Fruit fly (Drosophila melanogaster) whole organism, embryonic: Measurements from ENCODE around the gene CG32206.

Source experiments
- Adf1 ChIP-seq: fragments of 200-800 bp; sonication (Bioruptor generic); IDR thresholded peaks from 2 replicates; pipeline ENCODE4 v1.3.6; 2022; ENCODE audit warnings: missing biosample characterization, missing genetic modification characterization
- Atf-2 ChIP-seq: fragments of 200-800 bp; sonication (Bioruptor generic); optimal IDR thresholded peaks from 2 replicates; lab custom pipeline; 2016; ENCODE audit warnings: missing biosample characterization, missing genetic modification characterization
- Bdp1 ChIP-seq: fragments of 200-800 bp; sonication (Bioruptor generic); optimal IDR thresholded peaks from 3 replicates; lab custom pipeline; 2016; ENCODE audit warnings: missing biosample characterization, missing genetic modification characterization
- Blimp-1 ChIP-seq: fragments of 200-800 bp; sonication (Bioruptor generic); optimal IDR thresholded peaks from 3 replicates; lab custom pipeline; 2018; ENCODE audit warnings: missing biosample characterization, missing genetic modification characterization, mild to moderate bottlenecking, moderate library complexity, missing genetic modification reagents
- CG10543 ChIP-seq: fragments of 200-800 bp; sonication (Bioruptor generic); optimal IDR thresholded peaks from 3 replicates; lab custom pipeline; 2017; ENCODE audit warnings: missing biosample characterization, mild to moderate bottlenecking, missing genetic modification characterization, moderate library complexity
- CG13894 ChIP-seq: fragments of 200-800 bp; sonication (Bioruptor generic); optimal IDR thresholded peaks from 3 replicates; lab custom pipeline; 2018; ENCODE audit warnings: missing biosample characterization, mild to moderate bottlenecking, missing genetic modification characterization, moderate library complexity
- CG17186 ChIP-seq: fragments of 200-800 bp; sonication (Bioruptor generic); optimal IDR thresholded peaks from 3 replicates; lab custom pipeline; 2017; ENCODE audit warnings: missing biosample characterization, missing genetic modification reagents, missing genetic modification characterization
- CG2199 ChIP-seq: fragments of 200-800 bp; sonication (Bioruptor generic); IDR thresholded peaks from 3 replicates; pipeline ENCODE4 v1.3.6; 2022; ENCODE audit warnings: missing biosample characterization, missing genetic modification characterization
- CG30020 ChIP-seq: fragments of 200-800 bp; optimal IDR thresholded peaks from 2 replicates; lab custom pipeline; 2019; ENCODE audit warnings: missing biosample characterization, mild to moderate bottlenecking, missing genetic modification characterization, moderate library complexity
- CG31365 ChIP-seq: fragments of 200-800 bp; sonication (Bioruptor generic); optimal IDR thresholded peaks from 2 replicates; lab custom pipeline; 2018; ENCODE audit warnings: missing biosample characterization, mild to moderate bottlenecking, missing genetic modification characterization
- CG32532 ChIP-seq: fragments of 200-800 bp; sonication (Bioruptor generic); IDR thresholded peaks from 2 replicates; pipeline ENCODE4 v1.3.6; 2022; ENCODE audit warnings: missing biosample characterization, missing genetic modification characterization
- CG34224 ChIP-seq: fragments of 200-800 bp; sonication (Bioruptor generic); IDR thresholded peaks from 3 replicates; pipeline ENCODE4 v1.3.6; 2022; ENCODE audit warnings: missing biosample characterization, missing genetic modification characterization; ENCODE audit not compliant: partially characterized antibody
- CG34422 ChIP-seq: fragments of 200-800 bp; sonication (Bioruptor generic); IDR thresholded peaks from 3 replicates; pipeline ENCODE4 v1.3.6; 2022; ENCODE audit warnings: missing biosample characterization, missing genetic modification characterization
- CG4360 ChIP-seq: fragments of 200-800 bp; sonication (Bioruptor generic); IDR thresholded peaks from 2 replicates; pipeline ENCODE4 v1.3.6; 2022; ENCODE audit warnings: missing biosample characterization, missing genetic modification characterization
- CG8765 ChIP-seq: fragments of 200-800 bp; sonication (Bioruptor generic); IDR thresholded peaks from 2 replicates; pipeline ENCODE4 v1.3.6; 2022; ENCODE audit warnings: missing biosample characterization, missing genetic modification characterization
- Deaf1 ChIP-seq: fragments of 200-800 bp; optimal IDR thresholded peaks from 3 replicates; lab custom pipeline; 2019; ENCODE audit warnings: missing biosample characterization, mild to moderate bottlenecking, missing genetic modification characterization, moderate library complexity
- Dll ChIP-seq: fragments of 200-800 bp; sonication (Bioruptor generic); IDR thresholded peaks from 4 replicates; pipeline ENCODE4 v1.3.6; 2022; ENCODE audit warnings: missing biosample characterization, missing genetic modification characterization; ENCODE audit not compliant: partially characterized antibody
- Dp ChIP-seq: fragments of 200-800 bp; sonication (Bioruptor generic); optimal IDR thresholded peaks from 2 replicates; lab custom pipeline; 2018; ENCODE audit warnings: missing biosample characterization, mild to moderate bottlenecking, missing genetic modification characterization, moderate library complexity
- Dref ChIP-seq: fragments of 200-800 bp; sonication (Bioruptor generic); IDR thresholded peaks from 2 replicates; pipeline ENCODE4 v1.3.6; 2022; ENCODE audit warnings: missing biosample characterization, missing genetic modification characterization
- Drgx ChIP-seq: fragments of 200-800 bp; sonication (Bioruptor generic); IDR thresholded peaks from 2 replicates; pipeline ENCODE4 v1.3.6; 2022; ENCODE audit warnings: missing biosample characterization, missing genetic modification characterization
- HLH4C ChIP-seq: fragments of 200-800 bp; sonication (Bioruptor generic); IDR thresholded peaks from 3 replicates; pipeline ENCODE4 v1.3.6; 2022; ENCODE audit warnings: missing biosample characterization, missing genetic modification characterization; ENCODE audit not compliant: partially characterized antibody
- Hmr ChIP-seq: fragments of 200-800 bp; sonication (Bioruptor generic); optimal IDR thresholded peaks from 3 replicates; lab custom pipeline; 2017; ENCODE audit warnings: mild to moderate bottlenecking, missing biosample characterization, missing genetic modification reagents, missing genetic modification characterization
- Jarid2 ChIP-seq: fragments of 200-800 bp; sonication (Bioruptor generic); optimal IDR thresholded peaks from 3 replicates; lab custom pipeline; 2017; ENCODE audit warnings: mild to moderate bottlenecking, missing biosample characterization, missing genetic modification reagents, missing genetic modification characterization
- MESR4 ChIP-seq: fragments of 200-800 bp; sonication (Bioruptor generic); optimal IDR thresholded peaks from 2 replicates; lab custom pipeline; 2018; ENCODE audit warnings: missing biosample characterization, mild to moderate bottlenecking, missing genetic modification characterization, moderate library complexity
- Nf-YA ChIP-seq: fragments of 200-800 bp; sonication (Bioruptor generic); IDR thresholded peaks from 2 replicates; pipeline ENCODE4 v1.3.6; 2022; ENCODE audit warnings: missing biosample characterization, missing genetic modification characterization
- Trl ChIP-seq, 3 experiments: fragments of >200 bp in 2 of 3; fragments of 200-800 bp in 1 of 3; sonication (Bioruptor generic) in 1 of 3; optimal IDR thresholded peaks; 2 replicates in 1 of 3; 3 replicates in 2 of 3; lab custom pipeline; 2016 to 2017; ENCODE audit warnings: missing biosample characterization in 1 of 3, missing genetic modification characterization in 1 of 3
- chinmo ChIP-seq: fragments of 200-800 bp; sonication (Bioruptor generic); IDR thresholded peaks from 4 replicates; pipeline ENCODE4 v1.3.6; 2022; ENCODE audit warnings: missing biosample characterization, missing genetic modification characterization; ENCODE audit not compliant: partially characterized antibody
- crol ChIP-seq: fragments of 200-800 bp; sonication (Bioruptor generic); IDR thresholded peaks from 2 replicates; pipeline ENCODE4 v1.3.6; 2022; ENCODE audit warnings: missing biosample characterization, missing genetic modification characterization
- crp ChIP-seq, 2 experiments: fragments of 200-800 bp; sonication (Bioruptor generic); optimal IDR thresholded peaks; 2 replicates in 1 of 2; 3 replicates in 1 of 2; lab custom pipeline; 2017; ENCODE audit warnings: missing biosample characterization in 2 of 2, missing genetic modification characterization in 2 of 2, mild to moderate bottlenecking in 1 of 2, moderate library complexity in 1 of 2
- fd102C ChIP-seq: fragments of 200-800 bp; sonication (Bioruptor generic); optimal IDR thresholded peaks from 2 replicates; lab custom pipeline; 2018; ENCODE audit warnings: missing biosample characterization, mild to moderate bottlenecking, missing genetic modification characterization, moderate library complexity
- gce ChIP-seq: fragments of 200-800 bp; sonication (Bioruptor generic); IDR thresholded peaks from 3 replicates; pipeline ENCODE4 v1.3.6; 2022; ENCODE audit warnings: missing biosample characterization, missing genetic modification characterization
- gsb-n ChIP-seq: fragments of 200-800 bp; sonication (Bioruptor generic); optimal IDR thresholded peaks from 3 replicates; lab custom pipeline; 2018; ENCODE audit warnings: missing biosample characterization, mild to moderate bottlenecking, missing genetic modification characterization
- hbn ChIP-seq: fragments of 200-800 bp; sonication (Bioruptor generic); IDR thresholded peaks from 2 replicates; pipeline ENCODE4 v1.3.6; 2022; ENCODE audit warnings: missing biosample characterization, missing genetic modification characterization; ENCODE audit not compliant: partially characterized antibody
- hkb ChIP-seq, 2 experiments: fragments of 200-800 bp in 1 of 2; fragments of >200 bp in 1 of 2; sonication (Bioruptor generic) in 1 of 2; IDR thresholded peaks in 1 of 2; optimal IDR thresholded peaks in 1 of 2; 2 replicates each; pipeline versions ENCODE4 v1.3.6 to Lab custom; 2017 to 2022; ENCODE audit warnings: missing biosample characterization in 1 of 2, missing genetic modification characterization in 1 of 2
- insv ChIP-seq, 2 experiments: fragments of 200-800 bp; sonication (Bioruptor generic); optimal IDR thresholded peaks; 3 replicates each; lab custom pipeline; 2016 to 2018; ENCODE audit warnings: missing biosample characterization in 2 of 2, missing genetic modification characterization in 2 of 2
- kay ChIP-seq: fragments of 200-800 bp; sonication (Bioruptor generic); optimal IDR thresholded peaks from 2 replicates; lab custom pipeline; 2016; ENCODE audit warnings: missing biosample characterization, missing genetic modification characterization
- mirr ChIP-seq: fragments of 200-800 bp; sonication (Bioruptor generic); optimal IDR thresholded peaks from 3 replicates; lab custom pipeline; 2018; ENCODE audit warnings: missing biosample characterization, mild to moderate bottlenecking, missing genetic modification characterization
- pros ChIP-seq: fragments of 200-800 bp; sonication (Bioruptor generic); optimal IDR thresholded peaks from 3 replicates; lab custom pipeline; 2019; ENCODE audit warnings: missing biosample characterization, mild to moderate bottlenecking, missing genetic modification characterization, moderate library complexity
- pum ChIP-seq: fragments of 200-800 bp; sonication (Bioruptor generic); optimal IDR thresholded peaks from 2 replicates; lab custom pipeline; 2016; ENCODE audit warnings: missing biosample characterization, missing genetic modification characterization
- pzg ChIP-seq: fragments of 200-800 bp; sonication (Bioruptor generic); optimal IDR thresholded peaks from 3 replicates; lab custom pipeline; 2018; ENCODE audit warnings: missing biosample characterization, mild to moderate bottlenecking, missing genetic modification characterization, moderate library complexity
- ro ChIP-seq: fragments of 200-800 bp; sonication (Bioruptor generic); IDR thresholded peaks from 2 replicates; pipeline ENCODE4 v1.3.6; 2022; ENCODE audit warnings: missing biosample characterization, missing genetic modification characterization
- seq ChIP-seq: fragments of 200-800 bp; sonication (Bioruptor generic); IDR thresholded peaks from 2 replicates; pipeline ENCODE4 v1.3.6; 2022; ENCODE audit warnings: missing biosample characterization, missing genetic modification characterization
- trem ChIP-seq: fragments of 200-800 bp; optimal IDR thresholded peaks from 3 replicates; lab custom pipeline; 2019; ENCODE audit warnings: missing biosample characterization, mild to moderate bottlenecking, missing genetic modification characterization, moderate library complexity
- ttk ChIP-seq: fragments of 200-800 bp; sonication (Bioruptor generic); IDR thresholded peaks from 2 replicates; pipeline ENCODE4 v2.1.2; 2022; ENCODE audit warnings: missing biosample characterization, missing genetic modification characterization
- vvl ChIP-seq: fragments of 200-800 bp; sonication (Bioruptor generic); IDR thresholded peaks from 2 replicates; pipeline ENCODE4 v1.3.6; 2022; ENCODE audit warnings: missing biosample characterization, missing genetic modification characterization
- yki ChIP-seq: fragments of >200 bp; optimal IDR thresholded peaks from 3 replicates; lab custom pipeline; 2018
- zf30C ChIP-seq: fragments of 200-800 bp; sonication (Bioruptor generic); optimal IDR thresholded peaks from 3 replicates; lab custom pipeline; 2018; ENCODE audit warnings: missing biosample characterization, mild to moderate bottlenecking, missing genetic modification characterization

CG32206 gene

DNA sequence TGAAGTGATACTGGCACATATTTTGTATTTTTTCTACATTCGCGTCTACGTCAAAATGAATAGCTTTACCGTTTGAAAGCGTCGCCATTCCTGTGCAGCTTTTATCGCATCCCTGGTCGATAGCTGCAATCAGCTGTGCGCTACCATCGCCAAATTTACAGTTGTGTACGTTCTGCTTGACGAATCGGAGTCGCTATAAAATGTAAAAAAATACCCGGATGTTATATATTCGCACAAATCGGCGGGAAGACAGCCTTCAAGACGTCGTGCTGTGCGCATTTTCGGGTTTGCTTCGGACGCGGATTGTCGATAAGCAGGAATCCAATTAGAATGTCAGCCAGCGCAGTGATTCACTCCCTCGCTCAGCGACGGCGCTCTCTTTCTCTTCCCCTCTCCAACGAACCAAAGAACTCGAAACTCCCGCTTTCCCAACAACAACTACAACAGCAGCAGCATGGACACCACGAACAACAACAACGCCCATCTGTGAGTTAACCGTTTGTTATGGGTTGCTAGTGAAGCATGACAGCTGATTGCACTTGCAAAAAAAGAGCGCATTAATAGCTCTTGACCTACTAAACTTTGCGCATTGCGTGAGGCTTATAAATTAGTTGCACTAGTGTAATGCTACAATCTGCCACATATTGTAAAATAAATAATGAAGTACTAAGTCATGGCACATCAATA is 118.0 kb downstream of the CG32206 start (continued):
- TF ChIP-seq crp (GFP tag; optimal IDR thresholded peaks at IDR 0.05; lab: Kevin White, UChicago) (peak; percentile 75 to 96), Dref (GFP tag; lab: Robert Waterston, UW) (peak; percentile 57; the same call in 1 of the 2 replicates), CG2199 (peak; percentile 89), hkb (optimal IDR thresholded peaks at IDR 0.05; lab: Kevin White, UChicago) (peak; percentile 86), hkb (GFP tag; IDR thresholded peaks at IDR 0.05; lab: Robert Waterston, UW) (no peak), Drgx (GFP tag; lab: Robert Waterston, UW) (0 out of 2 replicates have a peak, but pooled peaks have one; percentile 36), MESR4 (GFP tag; lab: Kevin White, UChicago) (peak; percentile 68), CG34224 (GFP tag; lab: Robert Waterston, UW) (peak; percentile 44; the same call in 1 of the 3 replicates), CG4360 (peak; percentile 99), fd102C (no peak), gsb-n (tag; lab: Kevin White, UChicago) (peak; percentile 73), chinmo (GFP tag; lab: Robert Waterston, UW) (peak; percentile 92), CG31365 (no peak), Dp (GFP tag; lab: Kevin White, UChicago) (peak; percentile 40), CG34422 (GFP tag; lab: Robert Waterston, UW) (0 out of 3 replicates have a peak, but pooled peaks have one; percentile 34), kay (GFP tag; lab: Kevin White, UChicago) (peak; percentile 80), crol (GFP tag; lab: Robert Waterston, UW) (peak; percentile 94), seq (GFP tag; lab: Robert Waterston, UW) (0 out of 2 replicates have a peak, but pooled peaks have one; percentile 50), Dll (0 out of 4 replicates have a peak, but pooled peaks have one; percentile 34), ttk (GFP tag; lab: Robert Waterston, UW) (no peak), gce (GFP tag; lab: Robert Waterston, UW) (no peak), Jarid2 (GFP tag; lab: Kevin White, UChicago) (peak; percentile 69), CG13894 (tag; lab: Kevin White, UChicago) (peak; percentile 29), Nf-YA (GFP tag; lab: Robert Waterston, UW) (peak; percentile 6; the same call in 1 of the 2 replicates), CG10543 (no peak), pum (GFP tag; lab: Kevin White, UChicago) (no peak), Adf1 (GFP tag; lab: Robert Waterston, UW) (no peak), CG8765 (0 out of 2 replicates have a peak, but pooled peaks have one; percentile 3), Deaf1 (tag; lab: Kevin White, UChicago) (peak; percentile 85), HLH4C (no peak), Trl (optimal IDR thresholded peaks at IDR 0.05; lab: Kevin White, UChicago) (peak; percentile 77), Trl (GFP tag; optimal IDR thresholded peaks at IDR 0.05; lab: Kevin White, UChicago) (no peak), trem (no peak), zf30C (GFP tag; lab: Kevin White, UChicago) (peak; percentile 20), CG32532 (GFP tag; lab: Robert Waterston, UW) (no peak), insv (GFP tag; optimal IDR thresholded peaks at IDR 0.05; lab: Kevin White, UChicago) (peak; percentile 51 to 93), Atf-2 (GFP tag; lab: Kevin White, UChicago) (no peak), CG30020 (tag; lab: Kevin White, UChicago) (no peak), hbn (GFP tag; lab: Robert Waterston, UW) (no peak), mirr (peak; percentile 8), ro (GFP tag; lab: Robert Waterston, UW) (no peak), Bdp1 (GFP tag; lab: Kevin White, UChicago) (peak; percentile 36), vvl (0 out of 2 replicates have a peak, but pooled peaks have one; percentile 5), pros (GFP tag; lab: Kevin White, UChicago) (peak; percentile 55), Blimp-1 (GFP tag; lab: Kevin White, UChicago) (peak; percentile 3), pzg (GFP tag; lab: Kevin White, UChicago) (peak; percentile 65), yki (peak; percentile 10), CG17186 (GFP tag; lab: Kevin White, UChicago) (peak; percentile 56), Hmr (peak; percentile 1)
